Worm (Caenorhabditis elegans) whole organism, late embryonic: Measurements from ENCODE around the gene bus-5.

ENCODE experiments used
- F13H6.1 ChIP-seq: sonication (generic microtip); optimal IDR thresholded peaks from 2 replicates; lab custom pipeline; 2016; ENCODE audit warnings: missing genetic modification characterization, missing compliant biosample characterization
- ama-1 ChIP-seq: fragments of 150-350 bp; optimal IDR thresholded peaks from 2 replicates; lab custom pipeline; 2014
- ceh-31 ChIP-seq: sonication (generic microtip); optimal IDR thresholded peaks from 2 replicates; lab custom pipeline; 2016; ENCODE audit warnings: missing genetic modification characterization, missing compliant biosample characterization
- ceh-9 ChIP-seq: sonication (generic microtip); optimal IDR thresholded peaks from 2 replicates; lab custom pipeline; 2016; ENCODE audit warnings: mild to moderate bottlenecking, missing genetic modification characterization, inconsistent platforms, missing compliant biosample characterization
- dmd-4 ChIP-seq: sonication (generic microtip); optimal IDR thresholded peaks from 2 replicates; lab custom pipeline; 2016; ENCODE audit warnings: borderline replicate concordance, missing genetic modification characterization, missing compliant biosample characterization
- nhr-11 ChIP-seq: fragments of 150-350 bp; optimal IDR thresholded peaks from 2 replicates; lab custom pipeline; 2014; ENCODE audit warnings: missing biosample characterization, missing genetic modification characterization
- odd-2 ChIP-seq: sonication (generic microtip); optimal IDR thresholded peaks from 2 replicates; lab custom pipeline; 2017; ENCODE audit warnings: antibody characterized with exemption, mild to moderate bottlenecking, missing genetic modification characterization, missing compliant biosample characterization
- pat-9 ChIP-seq: fragments of 200-800 bp; sonication (Bioruptor generic); optimal IDR thresholded peaks from 2 replicates; lab custom pipeline; 2018; ENCODE audit warnings: mild to moderate bottlenecking, missing genetic modification characterization, moderate library complexity, missing compliant biosample characterization

DNA sequence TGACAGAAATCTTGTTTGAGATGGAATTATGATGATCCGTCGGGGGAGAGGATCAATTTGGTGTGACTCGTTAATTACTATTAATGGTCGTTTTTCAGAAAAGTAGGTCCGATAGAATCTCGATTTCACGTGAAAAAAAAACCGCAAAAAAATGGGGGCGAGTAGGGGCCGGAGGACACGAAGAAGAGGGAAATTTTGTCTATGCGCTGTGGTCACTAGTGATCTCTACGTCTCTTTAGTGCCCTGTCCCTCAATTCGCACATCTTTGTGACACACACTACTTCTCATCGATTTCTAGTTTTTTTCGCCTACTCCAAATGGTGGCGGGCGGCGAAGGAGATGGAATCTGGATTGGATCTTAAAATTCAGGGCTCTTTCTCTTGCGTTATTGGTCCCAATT is 27.7 kb upstream of the bus-5 start:
- peak; percentile 31 for TF ChIP-seq ceh-31 (tag; lab: Kevin White, UChicago)
- TF ChIP-seq nhr-11 (tag; lab: Kevin White, UChicago): no peak
- TF ChIP-seq dmd-4: no peak
- no peak for TF ChIP-seq ceh-9 (tag; lab: Kevin White, UChicago)
- TF ChIP-seq odd-2: no peak
- TF ChIP-seq ama-1 (lab: Kevin White, UChicago): no peak
- TF ChIP-seq pat-9 (tag; lab: Kevin White, UChicago): no peak
- no peak for TF ChIP-seq F13H6.1 (tag; lab: Kevin White, UChicago)
